Fruit fly (Drosophila melanogaster): ENCODE results near the gene CG4935.

The CG4935 gene

dm6 chr2L:16287602-16288392, 25.9 kb downstream of the CG4935 start, which contains the start of the genes crp and pkaap (continued):
- TF ChIP-seq Atf-2 (GFP tag; optimal IDR thresholded peaks at IDR 0.05) (peak; percentile 84), CG18476 (GFP tag; optimal IDR thresholded peaks at IDR 0.05) (peak; percentile 27), ara (GFP tag; IDR thresholded peaks at IDR 0.05) (no peak), usp (GFP tag; optimal IDR thresholded peaks at IDR 0.05) (no peak), run (tag; optimal IDR thresholded peaks at IDR 0.05) (peak; percentile 25), CG12391 (tag; optimal IDR thresholded peaks at IDR 0.05) (peak; percentile 70), CG5180 (GFP tag; optimal IDR thresholded peaks at IDR 0.05) (peak; percentile 14), pnt (GFP tag; optimal IDR thresholded peaks at IDR 0.05) (peak; percentile 88), CG15269 (tag; optimal IDR thresholded peaks at IDR 0.05) (no peak), corto (GFP tag; optimal IDR thresholded peaks at IDR 0.05) (peak; percentile 91), CG15073 (GFP tag; optimal IDR thresholded peaks at IDR 0.05) (peak; percentile 13), Lim3 (GFP tag; IDR thresholded peaks at IDR 0.05) (no peak), BtbVII (GFP tag; optimal IDR thresholded peaks at IDR 0.05) (peak; percentile 70), CG9876 (GFP tag; optimal IDR thresholded peaks at IDR 0.05) (peak; percentile 84), nerfin-1 (tag; optimal IDR thresholded peaks at IDR 0.05) (no peak), Taf1 (GFP tag; IDR thresholded peaks at IDR 0.05) (no peak), CG4730 (GFP tag; IDR thresholded peaks at IDR 0.05) (no peak), CG18262 (tag; optimal IDR thresholded peaks at IDR 0.05) (peak; percentile 65), Blimp-1 (GFP tag; optimal IDR thresholded peaks at IDR 0.05) (peak; percentile 55), Dip2 (GFP tag; IDR thresholded peaks at IDR 0.05) (no peak), dan (GFP tag; IDR thresholded peaks at IDR 0.05) (no peak), CG14860 (GFP tag; IDR thresholded peaks at IDR 0.05; ENCODE audit: partially characterized antibody) (no peak), Dek (tag; optimal IDR thresholded peaks at IDR 0.05) (peak; percentile 75), Dref (GFP tag; IDR thresholded peaks at IDR 0.05) (no peak), CG15479 (GFP tag; optimal IDR thresholded peaks at IDR 0.05) (no peak), CG18764 (GFP tag; optimal IDR thresholded peaks at IDR 0.05) (peak; percentile 81), esg (GFP tag; conservative IDR thresholded peaks at IDR 0.05) (no peak), CG10209 (GFP tag; optimal IDR thresholded peaks at IDR 0.05) (peak; percentile 71), CG2875 (GFP tag; optimal IDR thresholded peaks at IDR 0.05) (peak; percentile 62), gcm (GFP tag; optimal IDR thresholded peaks at IDR 0.05) (no peak), CG11247 (GFP tag; IDR thresholded peaks at IDR 0.05) (no peak), Gug (GFP tag; IDR thresholded peaks at IDR 0.05) (peak; percentile 81), Sin3A (optimal IDR thresholded peaks at IDR 0.05) (peak; percentile 72), Deaf1 (tag; optimal IDR thresholded peaks at IDR 0.05) (peak; percentile 47), Dll (GFP tag; IDR thresholded peaks at IDR 0.05; ENCODE audit: partially characterized antibody) (no peak), HmgD (GFP tag; optimal IDR thresholded peaks at IDR 0.05) (peak; percentile 85), Poxn (GFP tag; IDR thresholded peaks at IDR 0.05) (no peak), CG16815 (GFP tag; optimal IDR thresholded peaks at IDR 0.05) (peak; percentile 52), CG17568 (GFP tag; optimal IDR thresholded peaks at IDR 0.05) (no peak), CG9215 (GFP tag; IDR thresholded peaks at IDR 0.05) (no peak), CG6272 (GFP tag; IDR thresholded peaks at IDR 0.05) (peak; percentile 74), Ssrp (tag; optimal IDR thresholded peaks at IDR 0.05) (no peak), CG42726 (GFP tag; IDR thresholded peaks at IDR 0.05; ENCODE audit: partially characterized antibody) (no peak), pum (GFP tag; optimal IDR thresholded peaks at IDR 0.05) (peak; percentile 87), CG15514 (GFP tag; optimal IDR thresholded peaks at IDR 0.05) (peak; percentile 73), Mes4 (GFP tag; optimal IDR thresholded peaks at IDR 0.05) (peak; percentile 72), CG4707 (GFP tag; optimal IDR thresholded peaks at IDR 0.05) (peak; percentile 23), TFAM (GFP tag; optimal IDR thresholded peaks at IDR 0.05) (no peak), CG17612 (GFP tag; IDR thresholded peaks at IDR 0.05) (no peak), D19A (tag; optimal IDR thresholded peaks at IDR 0.05) (peak; percentile 24)
